Worm (Caenorhabditis elegans) whole organism, L4/young adult: ENCODE results near the gene Y43F8B.2.

ENCODE experiments used
- W03F9.2 ChIP-seq: fragments of 150-350 bp; optimal IDR thresholded peaks from 2 replicates; lab custom pipeline; 2014; ENCODE audit warnings: missing biosample characterization, missing genetic modification characterization
- him-1 ChIP-seq: sonication (generic microtip); optimal IDR thresholded peaks from 2 replicates; lab custom pipeline; 2016; ENCODE audit warnings: missing genotype, missing genetic modification reagents, missing genetic modification characterization, missing compliant biosample characterization

- TF ChIP-seq him-1 (tag; lab: Kevin White, UChicago) (no peak), W03F9.2 (tag; lab: Kevin White, UChicago) (no peak)
These were observed 13.4 kb downstream of the Y43F8B.2 start for ce11 chrV:19519511-19519934.
